Fruit fly (Drosophila melanogaster): ENCODE results near the gene CG17350.

CG17350 gene

dm6 chr2L:19342018-19342417 is 38.7 kb upstream of the CG17350 start (continued):
- TF ChIP-seq CG32772 (GFP tag; IDR thresholded peaks at IDR 0.05) (peak; percentile 46; the same call in 1 of the 2 replicates), CG2129 (GFP tag; IDR thresholded peaks at IDR 0.05; ENCODE audit: partially characterized antibody) (no peak), Med (GFP tag) (peak; percentile 67), Lhr (GFP tag; optimal IDR thresholded peaks at IDR 0.05) (peak; percentile 37), CG31441 (GFP tag; IDR thresholded peaks at IDR 0.05) (peak; percentile 64), Sox102F (GFP tag; optimal IDR thresholded peaks at IDR 0.05) (peak; percentile 52), gfzf (GFP tag; optimal IDR thresholded peaks at IDR 0.05) (no peak), onecut (GFP tag; IDR thresholded peaks at IDR 0.05) (peak; percentile 19; the same call in 1 of the 2 replicates), Nf-YB (GFP tag; optimal IDR thresholded peaks at IDR 0.05) (no peak), CG4360 (GFP tag; IDR thresholded peaks at IDR 0.05) (0 out of 2 replicates have a peak, but pooled peaks have one; percentile 12), CG10366 (GFP tag; IDR thresholded peaks at IDR 0.05) (no peak), Ravus (GFP tag; IDR thresholded peaks at IDR 0.05) (no peak), mirr (GFP tag; optimal IDR thresholded peaks at IDR 0.05) (no peak), CG42726 (GFP tag; IDR thresholded peaks at IDR 0.05; ENCODE audit: partially characterized antibody) (no peak), CG13424 (tag; optimal IDR thresholded peaks at IDR 0.05) (peak; percentile 28), CG3726 (GFP tag; IDR thresholded peaks at IDR 0.05) (no peak), oc (tag; optimal IDR thresholded peaks at IDR 0.05) (peak; percentile 55), Camta (GFP tag; optimal IDR thresholded peaks at IDR 0.05) (no peak), Xrp1 (GFP tag; IDR thresholded peaks at IDR 0.05) (peak; percentile 76), pan (optimal IDR thresholded peaks at IDR 0.05) (no peak), pan (GFP tag; optimal IDR thresholded peaks at IDR 0.05 in 1 of 2, IDR thresholded peaks at IDR 0.05 in 1 of 2) (no peak), en (GFP tag; optimal IDR thresholded peaks at IDR 0.05) (no peak), TFAM (GFP tag; optimal IDR thresholded peaks at IDR 0.05) (no peak), sens (GFP tag) (peak; percentile 78), Hr3 (GFP tag; optimal IDR thresholded peaks at IDR 0.05) (peak; percentile 26), HLHmδ (GFP tag; optimal IDR thresholded peaks at IDR 0.05) (no peak), Ssrp (tag; optimal IDR thresholded peaks at IDR 0.05) (peak; percentile 64), CG1233 (GFP tag; optimal IDR thresholded peaks at IDR 0.05) (peak; percentile 38), D19A (tag; optimal IDR thresholded peaks at IDR 0.05) (peak; percentile 7), Hmx (GFP tag; optimal IDR thresholded peaks at IDR 0.05) (no peak), nmo (GFP tag; optimal IDR thresholded peaks at IDR 0.05) (peak; percentile 36), Dp (GFP tag; optimal IDR thresholded peaks at IDR 0.05) (no peak), CG2875 (GFP tag; optimal IDR thresholded peaks at IDR 0.05) (peak; percentile 50), vvl (GFP tag; IDR thresholded peaks at IDR 0.05) (peak; percentile 72), bab2 (GFP tag; optimal IDR thresholded peaks at IDR 0.05) (peak; percentile 29), bigmax (GFP tag; optimal IDR thresholded peaks at IDR 0.05) (no peak), CG12659 (GFP tag; optimal IDR thresholded peaks at IDR 0.05) (peak; percentile 1), Trl (optimal IDR thresholded peaks at IDR 0.05) (no peak), Trl (GFP tag; optimal IDR thresholded peaks at IDR 0.05) (no peak), eyg (GFP tag; optimal IDR thresholded peaks at IDR 0.05) (no peak), amos (GFP tag; IDR thresholded peaks at IDR 0.05; ENCODE audit: partially characterized antibody) (no peak), CG1024 (GFP tag; IDR thresholded peaks at IDR 0.05) (0 out of 2 replicates have a peak, but pooled peaks have one; percentile 16), Dll (GFP tag; IDR thresholded peaks at IDR 0.05; ENCODE audit: partially characterized antibody) (no peak), CG7963 (GFP tag; IDR thresholded peaks at IDR 0.05; ENCODE audit: partially characterized antibody) (no peak), nom (GFP tag; optimal IDR thresholded peaks at IDR 0.05) (peak; percentile 86), CG10267 (tag; optimal IDR thresholded peaks at IDR 0.05) (peak; percentile 56), CG30020 (tag; optimal IDR thresholded peaks at IDR 0.05) (no peak), CG34376 (GFP tag; optimal IDR thresholded peaks at IDR 0.05) (no peak), CG11504 (tag; optimal IDR thresholded peaks at IDR 0.05) (peak; percentile 84), CG8281 (tag; optimal IDR thresholded peaks at IDR 0.05) (no peak), CG7928 (GFP tag; optimal IDR thresholded peaks at IDR 0.05) (no peak)
